Worm (Caenorhabditis elegans): ENCODE data around the gene K12B6.11.

DNA sequence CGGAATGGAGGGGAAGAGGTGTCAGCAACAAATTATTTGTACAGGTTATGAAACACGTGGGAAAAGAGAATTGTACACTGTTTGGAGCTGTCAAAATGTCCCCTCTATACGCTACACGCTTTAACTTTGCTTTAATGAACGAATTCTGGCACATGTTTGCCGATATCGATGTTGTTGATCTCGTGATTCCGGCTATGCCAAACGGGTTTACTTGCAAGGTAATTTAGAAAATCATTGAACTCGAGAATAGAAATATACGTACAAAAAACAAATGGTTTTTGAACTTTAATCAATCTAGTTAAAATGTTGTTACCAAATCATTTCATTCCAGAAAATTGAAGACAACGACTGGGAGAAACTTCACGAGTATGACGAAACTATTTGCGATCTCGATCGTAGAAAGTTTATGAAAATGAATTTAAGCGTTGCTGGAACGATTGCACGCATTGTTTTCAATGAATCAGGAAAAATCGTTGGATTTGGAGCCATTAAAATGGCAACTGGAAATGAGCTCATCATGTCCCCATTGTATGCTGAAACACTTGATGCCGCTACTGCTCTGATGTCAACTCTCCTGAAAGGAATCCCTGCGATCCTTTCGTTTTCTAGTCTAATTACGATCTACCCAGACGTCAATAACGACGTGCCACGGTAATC is 11.4 kb upstream of the K12B6.11 start:
- TF ChIP-seq klf-2 (GFP tag; conservative IDR thresholded peaks at IDR 0.05) (no peak), ztf-29 (GFP tag; IDR thresholded peaks at IDR 0.05) (no peak), tab-1 (GFP tag; IDR thresholded peaks at IDR 0.05) (no peak), med-1 (GFP tag; optimal IDR thresholded peaks at IDR 0.05; ENCODE audit: insufficient read depth) (no peak), ztf-23 (GFP tag; IDR thresholded peaks at IDR 0.05) (no peak)
